Fruit fly (Drosophila melanogaster) whole organism, embryonic: ENCODE data around the gene Vps2.

Experiments used
- Adf1 ChIP-seq: fragments of 200-800 bp; sonication (Bioruptor generic); IDR thresholded peaks from 2 replicates; pipeline ENCODE4 v1.3.6; 2022; ENCODE audit warnings: missing biosample characterization, missing genetic modification characterization
- Atf-2 ChIP-seq: fragments of 200-800 bp; sonication (Bioruptor generic); optimal IDR thresholded peaks from 2 replicates; lab custom pipeline; 2016; ENCODE audit warnings: missing biosample characterization, missing genetic modification characterization
- BEAF-32 ChIP-seq: fragments of 200-800 bp; sonication (Bioruptor generic); optimal IDR thresholded peaks from 3 replicates; lab custom pipeline; 2017; ENCODE audit warnings: missing biosample characterization, missing genetic modification characterization, mild to moderate bottlenecking, moderate library complexity, missing genetic modification reagents
- Bdp1 ChIP-seq: fragments of 200-800 bp; sonication (Bioruptor generic); optimal IDR thresholded peaks from 3 replicates; lab custom pipeline; 2016; ENCODE audit warnings: missing biosample characterization, missing genetic modification characterization
- CG11504 ChIP-seq: fragments of 200-800 bp; sonication (Bioruptor generic); optimal IDR thresholded peaks from 3 replicates; lab custom pipeline; 2019; ENCODE audit warnings: missing biosample characterization, mild to moderate bottlenecking, missing genetic modification characterization, moderate library complexity
- CG12391 ChIP-seq: fragments of 200-800 bp; sonication (Bioruptor generic); optimal IDR thresholded peaks from 3 replicates; lab custom pipeline; 2018; ENCODE audit warnings: missing biosample characterization, mild to moderate bottlenecking, missing genetic modification characterization, moderate library complexity
- CG12659 ChIP-seq: fragments of 200-800 bp; sonication (Bioruptor generic); optimal IDR thresholded peaks from 3 replicates; lab custom pipeline; 2017; ENCODE audit warnings: mild to moderate bottlenecking, missing biosample characterization, missing genetic modification reagents, missing genetic modification characterization
- CG14667 ChIP-seq: fragments of 200-800 bp; sonication (Bioruptor generic); IDR thresholded peaks from 2 replicates; pipeline ENCODE4 v1.3.6; 2022; ENCODE audit warnings: missing biosample characterization, missing genetic modification characterization
- CG15479 ChIP-seq: fragments of 200-800 bp; sonication (Bioruptor generic); optimal IDR thresholded peaks from 3 replicates; lab custom pipeline; 2019; ENCODE audit warnings: missing biosample characterization, mild to moderate bottlenecking, missing genetic modification characterization, moderate library complexity
- CG1647 ChIP-seq: fragments of 200-800 bp; sonication (Bioruptor generic); optimal IDR thresholded peaks from 3 replicates; lab custom pipeline; 2016; ENCODE audit warnings: missing biosample characterization, missing genetic modification characterization
- CG31365 ChIP-seq: fragments of 200-800 bp; sonication (Bioruptor generic); optimal IDR thresholded peaks from 2 replicates; lab custom pipeline; 2018; ENCODE audit warnings: missing biosample characterization, mild to moderate bottlenecking, missing genetic modification characterization
- CG3281 ChIP-seq: fragments of 200-800 bp; sonication (Bioruptor generic); optimal IDR thresholded peaks from 3 replicates; lab custom pipeline; 2017; ENCODE audit warnings: missing biosample characterization, mild to moderate bottlenecking, missing genetic modification characterization
- CG33213 ChIP-seq: fragments of 200-800 bp; sonication (Bioruptor generic); optimal IDR thresholded peaks from 3 replicates; lab custom pipeline; 2016; ENCODE audit warnings: missing biosample characterization, missing genetic modification characterization
- CG3726 ChIP-seq: fragments of 200-800 bp; sonication (Bioruptor generic); IDR thresholded peaks from 3 replicates; pipeline ENCODE4, ENCODE4 v1.3.6; 2022; ENCODE audit warnings: missing biosample characterization, missing genetic modification characterization
- CG3838 ChIP-seq: fragments of 200-800 bp; sonication (Bioruptor generic); optimal IDR thresholded peaks from 3 replicates; lab custom pipeline; 2016; ENCODE audit warnings: missing biosample characterization, missing genetic modification characterization
- CG42726 ChIP-seq: fragments of 200-800 bp; sonication (Bioruptor generic); IDR thresholded peaks from 2 replicates; pipeline ENCODE4 v1.3.6; 2022; ENCODE audit warnings: missing biosample characterization, missing genetic modification characterization; ENCODE audit not compliant: partially characterized antibody
- CG4404 ChIP-seq: fragments of 200-800 bp; sonication (Bioruptor generic); IDR thresholded peaks from 2 replicates; pipeline ENCODE4 v1.3.6; 2022; ENCODE audit warnings: missing biosample characterization, missing genetic modification characterization
- CG6272 ChIP-seq: fragments of 200-800 bp; sonication (Bioruptor generic); IDR thresholded peaks from 2 replicates; pipeline ENCODE4 v1.3.6; 2022; ENCODE audit warnings: missing biosample characterization, missing genetic modification characterization
- CG6683 ChIP-seq: fragments of 200-800 bp; sonication (Bioruptor generic); optimal IDR thresholded peaks from 2 replicates; lab custom pipeline; 2017; ENCODE audit warnings: missing biosample characterization, mild to moderate bottlenecking, missing genetic modification characterization, missing genetic modification reagents
- CG7271 ChIP-seq: fragments of 200-800 bp; sonication (Bioruptor generic); optimal IDR thresholded peaks from 2 replicates; lab custom pipeline; 2018; ENCODE audit warnings: missing biosample characterization, mild to moderate bottlenecking, missing genetic modification characterization, moderate library complexity
- CG9817 ChIP-seq: fragments of 200-800 bp; sonication (Bioruptor generic); optimal IDR thresholded peaks from 2 replicates; lab custom pipeline; 2018; ENCODE audit warnings: missing biosample characterization, mild to moderate bottlenecking, missing genetic modification characterization, moderate library complexity
- CHES-1-like ChIP-seq: fragments of 200-800 bp; sonication (Bioruptor generic); optimal IDR thresholded peaks from 2 replicates; lab custom pipeline; 2016; ENCODE audit warnings: missing biosample characterization, missing genetic modification characterization
- Dbx ChIP-seq: fragments of 200-800 bp; sonication (Bioruptor generic); IDR thresholded peaks from 3 replicates; pipeline ENCODE4 v1.3.6; 2022; ENCODE audit warnings: missing biosample characterization, missing genetic modification characterization
- Dip3 ChIP-seq: fragments of 200-800 bp; sonication (Bioruptor generic); optimal IDR thresholded peaks from 3 replicates; lab custom pipeline; 2016; ENCODE audit warnings: missing biosample characterization, missing genetic modification characterization
- HLHmδ ChIP-seq: fragments of 200-800 bp; sonication (Bioruptor generic); optimal IDR thresholded peaks from 2 replicates; lab custom pipeline; 2018; ENCODE audit warnings: missing biosample characterization, mild to moderate bottlenecking, missing genetic modification characterization, moderate library complexity
- Hr39 ChIP-seq: fragments of >200 bp; optimal IDR thresholded peaks from 2 replicates; lab custom pipeline; 2017
- Hr78 ChIP-seq, 2 experiments: fragments of 200-800 bp in 1 of 2; fragments of >200 bp in 1 of 2; sonication (Bioruptor generic) in 1 of 2; optimal IDR thresholded peaks; 2 replicates each; lab custom pipeline; 2017 to 2019; ENCODE audit warnings: missing biosample characterization in 2 of 2, missing genetic modification characterization in 2 of 2, mild to moderate bottlenecking in 1 of 2, moderate library complexity in 1 of 2
- Lim3 ChIP-seq: fragments of 200-800 bp; sonication (Bioruptor generic); IDR thresholded peaks from 2 replicates; pipeline ENCODE4 v1.3.6; 2022; ENCODE audit warnings: missing biosample characterization, missing genetic modification characterization
- MBD-R2 ChIP-seq: fragments of 200-800 bp; sonication (Bioruptor generic); IDR thresholded peaks from 2 replicates; pipeline ENCODE4 v1.3.6; 2022; ENCODE audit warnings: missing biosample characterization, missing genetic modification characterization
- Mad ChIP-seq: fragments of 200-800 bp; sonication (Bioruptor generic); optimal IDR thresholded peaks from 2 replicates; lab custom pipeline; 2016; ENCODE audit warnings: missing biosample characterization, missing genetic modification characterization
- NK7.1 ChIP-seq: fragments of 200-800 bp; sonication (Bioruptor generic); optimal IDR thresholded peaks from 3 replicates; lab custom pipeline; 2016; ENCODE audit warnings: missing biosample characterization, missing genetic modification characterization
- Nf-YA ChIP-seq: fragments of 200-800 bp; sonication (Bioruptor generic); IDR thresholded peaks from 2 replicates; pipeline ENCODE4 v1.3.6; 2022; ENCODE audit warnings: missing biosample characterization, missing genetic modification characterization
- Usf ChIP-seq: fragments of 200-800 bp; sonication (Bioruptor generic); optimal IDR thresholded peaks from 2 replicates; lab custom pipeline; 2017; ENCODE audit warnings: missing genotype, missing biosample characterization, missing genetic modification characterization
- Xbp1 ChIP-seq: fragments of 200-800 bp; sonication (Bioruptor generic); optimal IDR thresholded peaks from 3 replicates; lab custom pipeline; 2016; ENCODE audit warnings: missing biosample characterization, mild to moderate bottlenecking, missing genetic modification characterization
- aop ChIP-seq: fragments of 200-800 bp; sonication (Bioruptor generic); IDR thresholded peaks from 2 replicates; pipeline ENCODE4 v1.3.6; 2022; ENCODE audit warnings: missing biosample characterization, missing genetic modification characterization
- bigmax ChIP-seq: fragments of 200-800 bp; sonication (Bioruptor generic); optimal IDR thresholded peaks from 2 replicates; lab custom pipeline; 2018; ENCODE audit warnings: missing biosample characterization, mild to moderate bottlenecking, missing genetic modification characterization
- bowl ChIP-seq: fragments of 200-800 bp; sonication (Bioruptor generic); IDR thresholded peaks from 2 replicates; pipeline ENCODE4 v1.3.6; 2022; ENCODE audit warnings: missing biosample characterization, missing genetic modification characterization
- caup ChIP-seq: fragments of 200-800 bp; sonication (Bioruptor generic); optimal IDR thresholded peaks from 3 replicates; lab custom pipeline; 2017; ENCODE audit warnings: missing biosample characterization, mild to moderate bottlenecking, missing genetic modification characterization, moderate library complexity; ENCODE audit not compliant: severe bottlenecking
- cg ChIP-seq: fragments of 200-800 bp; sonication (Bioruptor generic); optimal IDR thresholded peaks from 3 replicates; lab custom pipeline; 2019; ENCODE audit warnings: missing biosample characterization, mild to moderate bottlenecking, missing genetic modification characterization, moderate library complexity
- fd64A ChIP-seq: fragments of 200-800 bp; sonication (Bioruptor generic); optimal IDR thresholded peaks from 3 replicates; lab custom pipeline; 2018; ENCODE audit warnings: missing biosample characterization, mild to moderate bottlenecking, missing genetic modification characterization
- kah ChIP-seq: fragments of 200-800 bp; sonication (Bioruptor generic); optimal IDR thresholded peaks from 2 replicates; lab custom pipeline; 2018; ENCODE audit warnings: missing biosample characterization, mild to moderate bottlenecking, missing genetic modification characterization
- kni ChIP-seq: fragments of 200-800 bp; sonication (Bioruptor generic); optimal IDR thresholded peaks from 3 replicates; lab custom pipeline; 2017; ENCODE audit warnings: mild to moderate bottlenecking, missing biosample characterization, missing genetic modification reagents, missing genetic modification characterization
- lilli ChIP-seq: fragments of 200-800 bp; sonication (Bioruptor generic); optimal IDR thresholded peaks from 3 replicates; lab custom pipeline; 2016; ENCODE audit warnings: missing biosample characterization, missing genetic modification characterization
- nom ChIP-seq: fragments of 200-800 bp; sonication (Bioruptor generic); optimal IDR thresholded peaks from 2 replicates; lab custom pipeline; 2017; ENCODE audit warnings: missing biosample characterization, missing genetic modification characterization, mild to moderate bottlenecking, moderate library complexity, missing genetic modification reagents
- shn ChIP-seq: fragments of 200-800 bp; sonication (Bioruptor generic); optimal IDR thresholded peaks from 3 replicates; lab custom pipeline; 2016; ENCODE audit warnings: missing biosample characterization, missing genetic modification characterization
- slbo ChIP-seq: fragments of 200-800 bp; sonication (Bioruptor generic); IDR thresholded peaks from 2 replicates; pipeline ENCODE4 v1.3.6; 2022; ENCODE audit warnings: missing biosample characterization, missing genetic modification characterization
- stwl ChIP-seq: fragments of 200-800 bp; sonication (Bioruptor generic); optimal IDR thresholded peaks from 3 replicates; lab custom pipeline; 2018; ENCODE audit warnings: missing biosample characterization, mild to moderate bottlenecking, missing genetic modification characterization, moderate library complexity
- trh ChIP-seq: fragments of 200-800 bp; sonication (Bioruptor generic); optimal IDR thresholded peaks from 2 replicates; lab custom pipeline; 2016; ENCODE audit warnings: missing biosample characterization, missing genetic modification characterization
- wek ChIP-seq: fragments of 200-800 bp; sonication (Bioruptor generic); optimal IDR thresholded peaks from 3 replicates; lab custom pipeline; 2018; ENCODE audit warnings: missing biosample characterization, mild to moderate bottlenecking, missing genetic modification characterization, moderate library complexity

Gene Vps2

dm6 chr3R:26017771-26018731 lies 34.6 kb upstream of the Vps2 start (continued):
- peak; percentile 74; the same call in 1 of the 2 replicates for TF ChIP-seq aop (GFP tag; lab: Robert Waterston, UW)
- no peak for TF ChIP-seq slbo (GFP tag; lab: Robert Waterston, UW)
- TF ChIP-seq Adf1 (GFP tag; lab: Robert Waterston, UW), result no peak
- TF ChIP-seq CG42726, result no peak
- TF ChIP-seq CG12391 (tag; lab: Kevin White, UChicago), result peak; percentile 94
- TF ChIP-seq trh (GFP tag; lab: Kevin White, UChicago), result peak; percentile 9
- TF ChIP-seq HLHmδ (GFP tag; lab: Kevin White, UChicago), result peak; percentile 93
- TF ChIP-seq CG14667, result peak; percentile 59
- TF ChIP-seq CG9817, result no peak
- TF ChIP-seq fd64A (GFP tag; lab: Kevin White, UChicago), result no peak
- TF ChIP-seq kni (GFP tag; lab: Kevin White, UChicago), result peak; percentile 65
- no peak for TF ChIP-seq Dip3 (GFP tag; lab: Kevin White, UChicago)
- TF ChIP-seq Mad (GFP tag; lab: Kevin White, UChicago), result no peak
- TF ChIP-seq CG7271 (tag; lab: Kevin White, UChicago), result peak; percentile 91
- no peak for TF ChIP-seq lilli (GFP tag; lab: Kevin White, UChicago)
- TF ChIP-seq Dbx (GFP tag; lab: Robert Waterston, UW), result no peak
- TF ChIP-seq wek, result no peak
- no peak for TF ChIP-seq Nf-YA (GFP tag; lab: Robert Waterston, UW)
- TF ChIP-seq CHES-1-like, result no peak
- peak; percentile 37 for TF ChIP-seq CG3281 (GFP tag; lab: Kevin White, UChicago)
- no peak for TF ChIP-seq CG31365 (tag; lab: Kevin White, UChicago)
- peak; percentile 19 for TF ChIP-seq caup (GFP tag; lab: Kevin White, UChicago)
- no peak for TF ChIP-seq Lim3 (GFP tag; lab: Robert Waterston, UW)
- TF ChIP-seq Hr78 (GFP tag; optimal IDR thresholded peaks at IDR 0.05; lab: Kevin White, UChicago), result peak in 1 of 2 experiments; percentile 69
- TF ChIP-seq CG3726 (GFP tag; lab: Robert Waterston, UW), result no peak; the same call in 2 of the 3 replicates
- TF ChIP-seq shn (GFP tag; lab: Kevin White, UChicago), result no peak
- peak; percentile 36 for TF ChIP-seq kah (GFP tag; lab: Kevin White, UChicago)
- peak; percentile 83 for TF ChIP-seq Usf
- TF ChIP-seq NK7.1 (GFP tag; lab: Kevin White, UChicago), result no peak
- TF ChIP-seq CG1647 (GFP tag; lab: Kevin White, UChicago), result no peak
- no peak for TF ChIP-seq Atf-2
- TF ChIP-seq Xbp1 (GFP tag; lab: Kevin White, UChicago), result peak; percentile 63
- TF ChIP-seq CG12659 (GFP tag; lab: Kevin White, UChicago), result peak; percentile 69
- no peak for TF ChIP-seq CG6272 (GFP tag; lab: Robert Waterston, UW)
- peak; percentile 10 for TF ChIP-seq CG6683 (GFP tag; lab: Kevin White, UChicago)
- peak; percentile 94 for TF ChIP-seq CG4404 (GFP tag; lab: Robert Waterston, UW)
- peak; percentile 80 for TF ChIP-seq CG11504 (tag; lab: Kevin White, UChicago)
- no peak for TF ChIP-seq bigmax
- no peak for TF ChIP-seq CG33213 (GFP tag; lab: Kevin White, UChicago)
- peak; percentile 62 for TF ChIP-seq stwl (tag; lab: Kevin White, UChicago)
- peak; percentile 62 for TF ChIP-seq CG15479 (GFP tag; lab: Kevin White, UChicago)
- TF ChIP-seq CG3838, result no peak
- no peak for TF ChIP-seq Hr39 (lab: Kevin White, UChicago)
- no peak for TF ChIP-seq bowl
- TF ChIP-seq BEAF-32 (GFP tag; lab: Kevin White, UChicago), result no peak
- TF ChIP-seq MBD-R2, result no peak
- no peak for TF ChIP-seq cg (GFP tag; lab: Kevin White, UChicago)
- no peak for TF ChIP-seq Bdp1 (GFP tag; lab: Kevin White, UChicago)
- TF ChIP-seq nom (GFP tag; lab: Kevin White, UChicago), result peak; percentile 86
